Fruit fly (Drosophila melanogaster) whole organism, embryonic: ENCODE data around the gene mRpL20.
A peak's percentile ranks its signal among the peaks of the same experiment; 100 is the strongest.

ENCODE experiments used
- CG10267 ChIP-seq: fragments of 200-800 bp; sonication (Bioruptor generic); optimal IDR thresholded peaks from 2 replicates; lab custom pipeline; 2018; ENCODE audit warnings: missing biosample characterization, mild to moderate bottlenecking, missing genetic modification characterization, moderate library complexity
- CG10321 ChIP-seq: fragments of 200-800 bp; sonication (Bioruptor generic); IDR thresholded peaks from 2 replicates; pipeline ENCODE4 v1.3.6; 2022; ENCODE audit warnings: missing biosample characterization, missing genetic modification characterization
- CG11560 ChIP-seq: fragments of 200-800 bp; sonication (Bioruptor generic); IDR thresholded peaks from 3 replicates; pipeline ENCODE4 v1.3.6; 2022; ENCODE audit warnings: missing biosample characterization, missing genetic modification characterization
- CG12659 ChIP-seq: fragments of 200-800 bp; sonication (Bioruptor generic); optimal IDR thresholded peaks from 3 replicates; lab custom pipeline; 2017; ENCODE audit warnings: mild to moderate bottlenecking, missing biosample characterization, missing genetic modification reagents, missing genetic modification characterization
- CG16815 ChIP-seq: fragments of 200-800 bp; sonication (Bioruptor generic); optimal IDR thresholded peaks from 3 replicates; lab custom pipeline; 2017; ENCODE audit warnings: missing biosample characterization, mild to moderate bottlenecking, missing genetic modification characterization
- CG16863 ChIP-seq: fragments of 200-800 bp; sonication (Bioruptor generic); optimal IDR thresholded peaks from 3 replicates; lab custom pipeline; 2016; ENCODE audit warnings: missing biosample characterization, missing genetic modification characterization
- CG17361 ChIP-seq: fragments of 200-800 bp; sonication (Bioruptor generic); IDR thresholded peaks from 3 replicates; pipeline ENCODE4 v1.3.6; 2022; ENCODE audit warnings: missing biosample characterization, missing genetic modification characterization
- CG17802 ChIP-seq: fragments of 200-800 bp; sonication (Bioruptor generic); optimal IDR thresholded peaks from 2 replicates; lab custom pipeline; 2018; ENCODE audit warnings: missing biosample characterization, mild to moderate bottlenecking, missing genetic modification characterization, moderate library complexity
- CG18262 ChIP-seq: fragments of 200-800 bp; optimal IDR thresholded peaks from 3 replicates; lab custom pipeline; 2019; ENCODE audit warnings: missing biosample characterization, mild to moderate bottlenecking, missing genetic modification characterization, moderate library complexity
- CG18599 ChIP-seq: fragments of 200-800 bp; sonication (Bioruptor generic); optimal IDR thresholded peaks from 3 replicates; lab custom pipeline; 2017; ENCODE audit warnings: missing biosample characterization, missing genetic modification characterization, mild to moderate bottlenecking, moderate library complexity, missing genetic modification reagents
- CG18764 ChIP-seq: fragments of 200-800 bp; sonication (Bioruptor generic); optimal IDR thresholded peaks from 3 replicates; lab custom pipeline; 2016; ENCODE audit warnings: missing biosample characterization, missing genetic modification characterization
- CG34224 ChIP-seq: fragments of 200-800 bp; sonication (Bioruptor generic); IDR thresholded peaks from 3 replicates; pipeline ENCODE4 v1.3.6; 2022; ENCODE audit warnings: missing biosample characterization, missing genetic modification characterization; ENCODE audit not compliant: partially characterized antibody
- CG4360 ChIP-seq: fragments of 200-800 bp; sonication (Bioruptor generic); IDR thresholded peaks from 2 replicates; pipeline ENCODE4 v1.3.6; 2022; ENCODE audit warnings: missing biosample characterization, missing genetic modification characterization
- CG4854 ChIP-seq: fragments of 200-800 bp; sonication (Bioruptor generic); optimal IDR thresholded peaks from 2 replicates; lab custom pipeline; 2016; ENCODE audit warnings: missing biosample characterization, missing genetic modification characterization, inconsistent platforms
- CG6272 ChIP-seq: fragments of 200-800 bp; sonication (Bioruptor generic); IDR thresholded peaks from 2 replicates; pipeline ENCODE4 v1.3.6; 2022; ENCODE audit warnings: missing biosample characterization, missing genetic modification characterization
- CG7839 ChIP-seq: fragments of 200-800 bp; sonication (Bioruptor generic); optimal IDR thresholded peaks from 3 replicates; lab custom pipeline; 2018; ENCODE audit warnings: missing biosample characterization, mild to moderate bottlenecking, missing genetic modification characterization, moderate library complexity
- CG8290 ChIP-seq, 3 experiments: fragments of 200-800 bp; sonication (Bioruptor generic); optimal IDR thresholded peaks; 2 replicates each; lab custom pipeline; 2016 to 2019; ENCODE audit warnings: missing biosample characterization in 3 of 3, missing genetic modification characterization in 3 of 3, mild to moderate bottlenecking in 2 of 3, moderate library complexity in 1 of 3
- CG8359 ChIP-seq: fragments of 200-800 bp; sonication (Bioruptor generic); optimal IDR thresholded peaks from 2 replicates; lab custom pipeline; 2017; ENCODE audit warnings: missing biosample characterization, mild to moderate bottlenecking, missing genetic modification characterization, borderline replicate concordance
- CG9609 ChIP-seq: fragments of 200-800 bp; sonication (Bioruptor generic); optimal IDR thresholded peaks from 3 replicates; lab custom pipeline; 2016; ENCODE audit warnings: missing biosample characterization, missing genetic modification characterization
- CHES-1-like ChIP-seq: fragments of 200-800 bp; sonication (Bioruptor generic); optimal IDR thresholded peaks from 2 replicates; lab custom pipeline; 2016; ENCODE audit warnings: missing biosample characterization, missing genetic modification characterization
- Chrac-16 ChIP-seq: fragments of 200-800 bp; sonication (Bioruptor generic); optimal IDR thresholded peaks from 3 replicates; lab custom pipeline; 2016; ENCODE audit warnings: missing biosample characterization, missing genetic modification characterization
- CoRest ChIP-seq: fragments of 200-800 bp; sonication (Bioruptor generic); optimal IDR thresholded peaks from 3 replicates; lab custom pipeline; 2018; ENCODE audit warnings: missing biosample characterization, mild to moderate bottlenecking, missing genetic modification characterization, moderate library complexity
- Dp ChIP-seq: fragments of 200-800 bp; sonication (Bioruptor generic); optimal IDR thresholded peaks from 2 replicates; lab custom pipeline; 2018; ENCODE audit warnings: missing biosample characterization, mild to moderate bottlenecking, missing genetic modification characterization, moderate library complexity
- Elba2 ChIP-seq: fragments of 200-800 bp; sonication (Bioruptor generic); optimal IDR thresholded peaks from 3 replicates; lab custom pipeline; 2016; ENCODE audit warnings: missing biosample characterization, missing genetic modification characterization
- Fer3 ChIP-seq: fragments of 200-800 bp; sonication (Bioruptor generic); optimal IDR thresholded peaks from 2 replicates; lab custom pipeline; 2018; ENCODE audit warnings: missing biosample characterization, mild to moderate bottlenecking, missing genetic modification characterization, moderate library complexity
- HLH54F ChIP-seq: fragments of 200-800 bp; sonication (Bioruptor generic); optimal IDR thresholded peaks from 3 replicates; lab custom pipeline; 2016; ENCODE audit warnings: missing biosample characterization, missing genetic modification characterization
- Hmr ChIP-seq: fragments of 200-800 bp; sonication (Bioruptor generic); optimal IDR thresholded peaks from 3 replicates; lab custom pipeline; 2017; ENCODE audit warnings: mild to moderate bottlenecking, missing biosample characterization, missing genetic modification reagents, missing genetic modification characterization
- Sin3A ChIP-seq: fragments of >200 bp; optimal IDR thresholded peaks from 2 replicates; lab custom pipeline; 2018
- Xbp1 ChIP-seq: fragments of 200-800 bp; sonication (Bioruptor generic); optimal IDR thresholded peaks from 3 replicates; lab custom pipeline; 2016; ENCODE audit warnings: missing biosample characterization, mild to moderate bottlenecking, missing genetic modification characterization
- az2 ChIP-seq: fragments of 200-800 bp; sonication (Bioruptor generic); optimal IDR thresholded peaks from 3 replicates; lab custom pipeline; 2016; ENCODE audit warnings: missing biosample characterization, missing genetic modification characterization
- bowl ChIP-seq: fragments of 200-800 bp; sonication (Bioruptor generic); IDR thresholded peaks from 2 replicates; pipeline ENCODE4 v1.3.6; 2022; ENCODE audit warnings: missing biosample characterization, missing genetic modification characterization
- br ChIP-seq: fragments of >200 bp; optimal IDR thresholded peaks from 2 replicates; lab custom pipeline; 2017
- btn ChIP-seq: fragments of 200-800 bp; sonication (Bioruptor generic); optimal IDR thresholded peaks from 2 replicates; lab custom pipeline; 2016; ENCODE audit warnings: missing biosample characterization, missing genetic modification characterization
- ci ChIP-seq: fragments of 200-800 bp; sonication (Bioruptor generic); IDR thresholded peaks from 3 replicates; pipeline ENCODE4 v1.3.6; 2022; ENCODE audit warnings: missing biosample characterization, missing genetic modification characterization
- crc ChIP-seq: fragments of 200-800 bp; sonication (Bioruptor generic); optimal IDR thresholded peaks from 2 replicates; lab custom pipeline; 2016; ENCODE audit warnings: missing biosample characterization, missing genetic modification characterization
- dysf ChIP-seq: fragments of 200-800 bp; sonication (Bioruptor generic); IDR thresholded peaks from 3 replicates; pipeline ENCODE4 v1.3.6; 2022; ENCODE audit warnings: missing biosample characterization, missing genetic modification characterization
- esg ChIP-seq: fragments of 200-800 bp; sonication (Bioruptor generic); conservative IDR thresholded peaks from 2 replicates; pipeline ENCODE4 v1.3.6; 2022; ENCODE audit warnings: missing biosample characterization, missing genetic modification characterization
- hkb ChIP-seq, 2 experiments: fragments of 200-800 bp in 1 of 2; fragments of >200 bp in 1 of 2; sonication (Bioruptor generic) in 1 of 2; IDR thresholded peaks in 1 of 2; optimal IDR thresholded peaks in 1 of 2; 2 replicates each; pipeline versions ENCODE4 v1.3.6 to Lab custom; 2017 to 2022; ENCODE audit warnings: missing biosample characterization in 1 of 2, missing genetic modification characterization in 1 of 2
- maf-S ChIP-seq: fragments of 200-800 bp; sonication (Bioruptor generic); optimal IDR thresholded peaks from 2 replicates; lab custom pipeline; 2016; ENCODE audit warnings: missing biosample characterization, missing genetic modification characterization
- p53 ChIP-seq: fragments of 200-800 bp; sonication (Bioruptor generic); optimal IDR thresholded peaks from 2 replicates; lab custom pipeline; 2016; ENCODE audit warnings: missing biosample characterization, missing genetic modification characterization
- pb ChIP-seq: fragments of 200-800 bp; sonication (Bioruptor generic); optimal IDR thresholded peaks from 3 replicates; lab custom pipeline; 2016; ENCODE audit warnings: missing biosample characterization, missing genetic modification characterization
- pros ChIP-seq: fragments of 200-800 bp; sonication (Bioruptor generic); optimal IDR thresholded peaks from 3 replicates; lab custom pipeline; 2019; ENCODE audit warnings: missing biosample characterization, mild to moderate bottlenecking, missing genetic modification characterization, moderate library complexity
- pum ChIP-seq: fragments of 200-800 bp; sonication (Bioruptor generic); optimal IDR thresholded peaks from 2 replicates; lab custom pipeline; 2016; ENCODE audit warnings: missing biosample characterization, missing genetic modification characterization
- repo ChIP-seq: fragments of 200-800 bp; sonication (Bioruptor generic); optimal IDR thresholded peaks from 2 replicates; lab custom pipeline; 2016; ENCODE audit warnings: missing biosample characterization, missing genetic modification characterization
- salm ChIP-seq: fragments of 200-800 bp; sonication (Bioruptor generic); optimal IDR thresholded peaks from 2 replicates; lab custom pipeline; 2018; ENCODE audit warnings: missing biosample characterization, mild to moderate bottlenecking, missing genetic modification characterization
- sc ChIP-seq, 3 experiments: fragments of >200 bp in 2 of 3; fragments of 200-800 bp in 1 of 3; sonication (Bioruptor generic) in 1 of 3; optimal IDR thresholded peaks; 2 replicates in 2 of 3; 3 replicates in 1 of 3; lab custom pipeline; 2017; ENCODE audit warnings: mild to moderate bottlenecking in 1 of 3, missing biosample characterization in 1 of 3, missing genetic modification characterization in 1 of 3, missing genetic modification reagents in 1 of 3
- sisA ChIP-seq: fragments of 200-800 bp; sonication (Bioruptor generic); IDR thresholded peaks from 2 replicates; pipeline ENCODE4 v1.3.6; 2022; ENCODE audit warnings: missing biosample characterization, missing genetic modification characterization
- tin ChIP-seq: fragments of 200-800 bp; sonication (Bioruptor generic); optimal IDR thresholded peaks from 3 replicates; lab custom pipeline; 2016; ENCODE audit warnings: missing biosample characterization, missing genetic modification characterization
- tio ChIP-seq: fragments of 200-800 bp; sonication (Bioruptor generic); optimal IDR thresholded peaks from 2 replicates; lab custom pipeline; 2017; ENCODE audit warnings: missing biosample characterization, missing genetic modification characterization, inconsistent platforms
- z ChIP-seq: fragments of 200-800 bp; sonication (Bioruptor generic); IDR thresholded peaks from 3 replicates; pipeline ENCODE4 v1.3.6; 2022; ENCODE audit warnings: missing biosample characterization, missing genetic modification characterization

The mRpL20 gene

DNA sequence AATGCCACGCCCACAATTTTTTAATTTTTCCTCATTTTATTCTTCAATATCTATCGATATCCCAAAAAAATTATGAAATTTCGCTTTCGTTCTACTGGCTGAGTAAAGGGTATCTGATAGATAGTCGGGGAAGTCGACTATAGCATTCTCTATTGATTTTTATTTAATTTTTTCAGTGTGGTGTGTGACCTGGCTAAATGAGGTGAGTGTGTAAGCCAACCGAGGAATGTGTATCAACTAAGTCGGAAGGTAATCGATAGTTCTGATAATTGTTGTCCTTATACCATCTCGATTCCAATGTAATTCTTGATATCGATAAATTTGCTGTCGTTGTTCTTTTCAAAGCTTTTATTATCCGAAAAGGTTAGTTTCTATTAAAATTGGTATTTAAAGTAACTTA lies 11.2 kb downstream of the mRpL20 start, which contains the start of gene CG11263 (continued):
- TF ChIP-seq hkb (optimal IDR thresholded peaks at IDR 0.05; lab: Kevin White, UChicago) (no peak), hkb (GFP tag; IDR thresholded peaks at IDR 0.05; lab: Robert Waterston, UW) (peak; percentile 49; the same call in 1 of the 2 replicates), CG17361 (GFP tag; lab: Robert Waterston, UW) (peak; percentile 37; the same call in 1 of the 3 replicates), CG18764 (peak; percentile 45), br (lab: Kevin White, UChicago) (no peak), Sin3A (lab: Kevin White, UChicago) (no peak), CHES-1-like (peak; percentile 45), CG4854 (GFP tag; lab: Kevin White, UChicago) (peak; percentile 50), btn (GFP tag; lab: Kevin White, UChicago) (no peak), bowl (no peak), CG12659 (GFP tag; lab: Kevin White, UChicago) (peak; percentile 43), dysf (GFP tag; lab: Robert Waterston, UW) (peak; percentile 43; the same call in 1 of the 3 replicates), ci (GFP tag; lab: Robert Waterston, UW) (0 out of 3 replicates have a peak, but pooled peaks have one; percentile 17), Xbp1 (peak; percentile 73), CG8290 (GFP tag; optimal IDR thresholded peaks at IDR 0.05; lab: Kevin White, UChicago) (peak; percentile 73), CG8290 (tag; optimal IDR thresholded peaks at IDR 0.05; lab: Kevin White, UChicago) (peak; percentile 21 to 80), CoRest (tag; lab: Kevin White, UChicago) (peak; percentile 61), CG9609 (GFP tag; lab: Kevin White, UChicago) (peak; percentile 18), pum (GFP tag; lab: Kevin White, UChicago) (peak; percentile 24), CG7839 (tag; lab: Kevin White, UChicago) (peak; percentile 57), tin (peak; percentile 62), az2 (GFP tag; lab: Kevin White, UChicago) (peak; percentile 36), sc (optimal IDR thresholded peaks at IDR 0.05; lab: Kevin White, UChicago) (no peak), sc (GFP tag; optimal IDR thresholded peaks at IDR 0.05; lab: Kevin White, UChicago) (no peak), CG10321 (GFP tag; lab: Robert Waterston, UW) (no peak), maf-S (GFP tag; lab: Kevin White, UChicago) (peak; percentile 54), CG16815 (GFP tag; lab: Kevin White, UChicago) (no peak), repo (GFP tag; lab: Kevin White, UChicago) (peak; percentile 7), Chrac-16 (GFP tag; lab: Kevin White, UChicago) (peak; percentile 37), CG17802 (tag; lab: Kevin White, UChicago) (no peak), CG34224 (GFP tag; lab: Robert Waterston, UW) (peak; percentile 83), pros (GFP tag; lab: Kevin White, UChicago) (no peak), CG16863 (GFP tag; lab: Kevin White, UChicago) (peak; percentile 7), CG10267 (tag; lab: Kevin White, UChicago) (peak; percentile 46), crc (GFP tag; lab: Kevin White, UChicago) (no peak), CG8359 (GFP tag; lab: Kevin White, UChicago) (no peak), z (GFP tag; lab: Robert Waterston, UW) (no peak), esg (GFP tag; lab: Robert Waterston, UW) (no peak), Dp (GFP tag; lab: Kevin White, UChicago) (peak; percentile 63), CG11560 (tag; lab: Robert Waterston, UW) (no peak; the same call in 2 of the 3 replicates), CG6272 (GFP tag; lab: Robert Waterston, UW) (no peak), Hmr (GFP tag; lab: Kevin White, UChicago) (peak; percentile 71), sisA (GFP tag; lab: Robert Waterston, UW) (peak; percentile 68), p53 (GFP tag; lab: Kevin White, UChicago) (peak; percentile 29), HLH54F (GFP tag; lab: Kevin White, UChicago) (peak; percentile 64), CG18599 (no peak), CG4360 (no peak), Fer3 (tag; lab: Kevin White, UChicago) (peak; percentile 17), tio (peak; percentile 21), CG18262 (tag; lab: Kevin White, UChicago) (peak; percentile 51), Elba2 (GFP tag; lab: Kevin White, UChicago) (no peak), pb (GFP tag; lab: Kevin White, UChicago) (no peak), salm (tag; lab: Kevin White, UChicago) (no peak)
